Fruit fly (Drosophila melanogaster): ENCODE data around the gene Snoo.
A peak's percentile ranks its signal among the peaks of the same experiment; 100 is the strongest.

Gene Snoo

dm6 chr2L:7957068-7957868 lies 26.7 kb downstream of the Snoo start (continued):
- TF ChIP-seq Aef1 (GFP tag; IDR thresholded peaks at IDR 0.05) (peak; percentile 61; the same call in 1 of the 3 replicates), Dip3 (GFP tag; optimal IDR thresholded peaks at IDR 0.05) (no peak), CG10979 (tag; optimal IDR thresholded peaks at IDR 0.05) (peak; percentile 56), CG6175 (GFP tag; IDR thresholded peaks at IDR 0.05) (peak; percentile 60; the same call in 1 of the 3 replicates), CG16863 (GFP tag; optimal IDR thresholded peaks at IDR 0.05) (peak; percentile 32), CG12104 (GFP tag; optimal IDR thresholded peaks at IDR 0.05) (peak; percentile 19), crp (GFP tag; optimal IDR thresholded peaks at IDR 0.05) (peak in 1 of 2 experiments; percentile 6), pum (GFP tag; optimal IDR thresholded peaks at IDR 0.05) (peak; percentile 2), row (GFP tag; IDR thresholded peaks at IDR 0.05) (peak; percentile 62), CG30403 (GFP tag; optimal IDR thresholded peaks at IDR 0.05) (peak; percentile 55), Mrtf (GFP tag; IDR thresholded peaks at IDR 0.05) (0 out of 3 replicates have a peak, but pooled peaks have one; percentile 10), CG13424 (tag; optimal IDR thresholded peaks at IDR 0.05) (peak; percentile 39), bsh (GFP tag; optimal IDR thresholded peaks at IDR 0.05) (peak in 1 of 2 experiments; percentile 16), CG9727 (GFP tag; optimal IDR thresholded peaks at IDR 0.05) (peak; percentile 39), CG16779 (GFP tag; IDR thresholded peaks at IDR 0.05) (no peak), jigr1 (GFP tag; IDR thresholded peaks at IDR 0.05) (0 out of 3 replicates have a peak, but pooled peaks have one; percentile 13), Atf6 (GFP tag; IDR thresholded peaks at IDR 0.05) (peak; percentile 69; the same call in 1 of the 2 replicates), Hsf (GFP tag; optimal IDR thresholded peaks at IDR 0.05) (peak; percentile 32), CG1529 (GFP tag; optimal IDR thresholded peaks at IDR 0.05) (peak; percentile 27), CG18476 (GFP tag; optimal IDR thresholded peaks at IDR 0.05) (no peak), kay (GFP tag; optimal IDR thresholded peaks at IDR 0.05) (peak; percentile 55), Hr78 (GFP tag; optimal IDR thresholded peaks at IDR 0.05) (peak in 1 of 2 experiments; percentile 67), CG15514 (GFP tag; optimal IDR thresholded peaks at IDR 0.05) (peak; percentile 14), klu (GFP tag; IDR thresholded peaks at IDR 0.05) (0 out of 2 replicates have a peak, but pooled peaks have one; percentile 20), cas (GFP tag; IDR thresholded peaks at IDR 0.05) (no peak), gem (tag; optimal IDR thresholded peaks at IDR 0.05) (peak; percentile 70), hkb (optimal IDR thresholded peaks at IDR 0.05) (no peak), hkb (GFP tag; IDR thresholded peaks at IDR 0.05) (peak; percentile 72), CG6854 (GFP tag; optimal IDR thresholded peaks at IDR 0.05) (peak; percentile 42), unc-4 (GFP tag; IDR thresholded peaks at IDR 0.05; ENCODE audit: partially characterized antibody) (no peak), onecut (GFP tag; IDR thresholded peaks at IDR 0.05) (peak; percentile 69), vfl (GFP tag; optimal IDR thresholded peaks at IDR 0.05) (no peak), Ssrp (tag; optimal IDR thresholded peaks at IDR 0.05) (peak; percentile 52), trh (GFP tag; optimal IDR thresholded peaks at IDR 0.05) (no peak), CG30431 (GFP tag; optimal IDR thresholded peaks at IDR 0.05) (peak; percentile 55), Vsx1 (GFP tag; optimal IDR thresholded peaks at IDR 0.05) (peak; percentile 10), E2f2 (GFP tag; IDR thresholded peaks at IDR 0.05) (peak; percentile 53), dan (GFP tag; IDR thresholded peaks at IDR 0.05) (no peak), Camta (GFP tag; optimal IDR thresholded peaks at IDR 0.05) (peak; percentile 5), CG12299 (tag; optimal IDR thresholded peaks at IDR 0.05) (peak; percentile 6), CG15011 (GFP tag; optimal IDR thresholded peaks at IDR 0.05) (peak; percentile 7), lilli (GFP tag; optimal IDR thresholded peaks at IDR 0.05) (peak; percentile 49), CG2712 (tag; optimal IDR thresholded peaks at IDR 0.05) (peak; percentile 42), Xbp1 (GFP tag; optimal IDR thresholded peaks at IDR 0.05) (peak; percentile 44), CG8388 (GFP tag; optimal IDR thresholded peaks at IDR 0.05) (peak; percentile 11), fu2 (GFP tag; optimal IDR thresholded peaks at IDR 0.05) (no peak), sob (GFP tag; IDR thresholded peaks at IDR 0.05) (no peak), tup (GFP tag; optimal IDR thresholded peaks at IDR 0.05) (no peak), CG13624 (GFP tag; optimal IDR thresholded peaks at IDR 0.05) (no peak)

Data from whole organism, embryonic.